Worm (Caenorhabditis elegans): ENCODE results near the gene col-117.

- no peak for TF ChIP-seq Y105C5A.15 (GFP tag; IDR thresholded peaks at IDR 0.05)
- no peak for TF ChIP-seq lin-39 (tag; optimal IDR thresholded peaks at IDR 0.05)
- no peak for TF ChIP-seq nhr-237 (tag; optimal IDR thresholded peaks at IDR 0.05)
- no peak for TF ChIP-seq dve-1 (tag; optimal IDR thresholded peaks at IDR 0.05; ENCODE audit: insufficient read depth)
- TF ChIP-seq nhr-76 (tag; optimal IDR thresholded peaks at IDR 0.05): no peak
- TF ChIP-seq Y48G9A.11 (GFP tag; IDR thresholded peaks at IDR 0.05): no peak
- TF ChIP-seq unc-39 (tag; optimal IDR thresholded peaks at IDR 0.05): no peak
- no peak for TF ChIP-seq ama-1 (optimal IDR thresholded peaks at IDR 0.05)
- no peak for TF ChIP-seq nhr-42 (GFP tag; IDR thresholded peaks at IDR 0.05)
- TF ChIP-seq egl-27 (tag; optimal IDR thresholded peaks at IDR 0.05): no peak
- no peak for TF ChIP-seq lin-15B (tag; optimal IDR thresholded peaks at IDR 0.05)
Observed at ce11 chrIV:8792808-8793207, 31.2 kb downstream of the col-117 start, which contains the start of gene C33D9.3.
